Fruit fly (Drosophila melanogaster): Measurements from ENCODE around the gene CG3071.

Gene CG3071

dm6 chrX:2301613-2302522 is 39.2 kb downstream of the CG3071 start:
- no peak for TF ChIP-seq Vsx2 (GFP tag; optimal IDR thresholded peaks at IDR 0.05; ENCODE audit: partially characterized antibody)
- peak; percentile 59 for TF ChIP-seq CG32264 (GFP tag; optimal IDR thresholded peaks at IDR 0.05)
- TF ChIP-seq pan (optimal IDR thresholded peaks at IDR 0.05): no peak
- TF ChIP-seq Hnf4 (GFP tag; optimal IDR thresholded peaks at IDR 0.05): peak; percentile 24
- TF ChIP-seq GATAd (GFP tag; optimal IDR thresholded peaks at IDR 0.05): no peak
- peak; percentile 21 for TF ChIP-seq Jra (GFP tag; optimal IDR thresholded peaks at IDR 0.05)
- TF ChIP-seq Abd-B (GFP tag; optimal IDR thresholded peaks at IDR 0.05): no peak
- no peak for TF ChIP-seq dsf (GFP tag; optimal IDR thresholded peaks at IDR 0.05; ENCODE audit: borderline replicate concordance)
- TF ChIP-seq fru (GFP tag; optimal IDR thresholded peaks at IDR 0.05): peak; percentile 79
- no peak for TF ChIP-seq sage (GFP tag; optimal IDR thresholded peaks at IDR 0.05)
- TF ChIP-seq ey (GFP tag; optimal IDR thresholded peaks at IDR 0.05): peak; percentile 68
- no peak for TF ChIP-seq Hr78 (GFP tag; optimal IDR thresholded peaks at IDR 0.05)
- peak; percentile 59 for TF ChIP-seq OdsH (GFP tag; optimal IDR thresholded peaks at IDR 0.05)
- peak; percentile 16 to 79 for TF ChIP-seq foxo (GFP tag; optimal IDR thresholded peaks at IDR 0.05)
- peak; percentile 31 for TF ChIP-seq CG9705 (GFP tag; optimal IDR thresholded peaks at IDR 0.05)
- no peak for TF ChIP-seq usp (GFP tag; optimal IDR thresholded peaks at IDR 0.05)
- TF ChIP-seq N (GFP tag; optimal IDR thresholded peaks at IDR 0.05): no peak
- TF ChIP-seq Dfd (GFP tag; optimal IDR thresholded peaks at IDR 0.05): no peak
- TF ChIP-seq lola (GFP tag; optimal IDR thresholded peaks at IDR 0.05): no peak
- no peak for TF ChIP-seq tai (GFP tag; optimal IDR thresholded peaks at IDR 0.05)
- TF ChIP-seq dl (GFP tag; optimal IDR thresholded peaks at IDR 0.05; ENCODE audit: insufficient read depth in 1 of 2, partially characterized antibody in 2 of 2): peak in 1 of 2 experiments; percentile 13
- TF ChIP-seq HLH106 (tag; optimal IDR thresholded peaks at IDR 0.05): peak; percentile 72
- no peak for TF ChIP-seq Mio (GFP tag; optimal IDR thresholded peaks at IDR 0.05)
- TF ChIP-seq jim (GFP tag; optimal IDR thresholded peaks at IDR 0.05): no peak
- no peak for TF ChIP-seq Dif (GFP tag; optimal IDR thresholded peaks at IDR 0.05; ENCODE audit: partially characterized antibody)
- peak; percentile 65 for TF ChIP-seq h (GFP tag; optimal IDR thresholded peaks at IDR 0.05)
- TF ChIP-seq rgr (GFP tag; optimal IDR thresholded peaks at IDR 0.05): peak; percentile 72
- TF ChIP-seq brk (GFP tag; optimal IDR thresholded peaks at IDR 0.05): no peak
- peak; percentile 30 for TF ChIP-seq CrebA (GFP tag; optimal IDR thresholded peaks at IDR 0.05; ENCODE audit: borderline replicate concordance)
- peak; percentile 62 for TF ChIP-seq sv (GFP tag; optimal IDR thresholded peaks at IDR 0.05)
- peak; percentile 39 for TF ChIP-seq woc (GFP tag; optimal IDR thresholded peaks at IDR 0.05)
- peak; percentile 70 for TF ChIP-seq dmrt93B (GFP tag; optimal IDR thresholded peaks at IDR 0.05)
- peak; percentile 62 for TF ChIP-seq psq (GFP tag; optimal IDR thresholded peaks at IDR 0.05)
- TF ChIP-seq br (GFP tag; optimal IDR thresholded peaks at IDR 0.05): peak; percentile 66
- TF ChIP-seq Myc (optimal IDR thresholded peaks at IDR 0.05): no peak
- peak; percentile 63 for TF ChIP-seq Sp1 (GFP tag; optimal IDR thresholded peaks at IDR 0.05)
- no peak for TF ChIP-seq Rel (GFP tag; optimal IDR thresholded peaks at IDR 0.05)
- peak; percentile 95 for TF ChIP-seq Rel (tag; optimal IDR thresholded peaks at IDR 0.05)
- TF ChIP-seq Hr83 (GFP tag; optimal IDR thresholded peaks at IDR 0.05; ENCODE audit: poor library complexity, severe bottlenecking): no peak

- TF ChIP-seq HLH106 (tag; optimal IDR thresholded peaks at IDR 0.05) (no peak), sage (GFP tag; optimal IDR thresholded peaks at IDR 0.05) (no peak), Hr83 (GFP tag; optimal IDR thresholded peaks at IDR 0.05; ENCODE audit: poor library complexity, severe bottlenecking) (peak; percentile 29), lola (GFP tag; optimal IDR thresholded peaks at IDR 0.05) (no peak), CG9705 (GFP tag; optimal IDR thresholded peaks at IDR 0.05) (no peak), Rel (GFP tag; optimal IDR thresholded peaks at IDR 0.05) (no peak), Rel (tag; optimal IDR thresholded peaks at IDR 0.05) (peak; percentile 10), h (GFP tag; optimal IDR thresholded peaks at IDR 0.05) (peak; percentile 26), GATAd (GFP tag; optimal IDR thresholded peaks at IDR 0.05) (no peak), Hnf4 (GFP tag; optimal IDR thresholded peaks at IDR 0.05) (peak; percentile 10), rgr (GFP tag; optimal IDR thresholded peaks at IDR 0.05) (no peak), Hr78 (GFP tag; optimal IDR thresholded peaks at IDR 0.05) (no peak)
Measured at dm6 chrX:2302875-2303274, 40.2 kb downstream of the CG3071 start.
